Worm (Caenorhabditis elegans): ENCODE data around the gene kin-15.

- TF ChIP-seq flt-1 (GFP tag; IDR thresholded peaks at IDR 0.05) (no peak), klf-2 (GFP tag; conservative IDR thresholded peaks at IDR 0.05) (no peak)
Measured at ce11 chrII:9470027-9470426, 36.5 kb upstream of the kin-15 start, which contains the start of gene T19H5.6.
